Worm (Caenorhabditis elegans) whole organism, mixed stage, embryonic: ENCODE measurements around the gene Y57G11C.1142.

Experiments
- M03D4.4 ChIP-seq: sonication (generic microtip); optimal IDR thresholded peaks from 2 replicates; lab custom pipeline; 2017; ENCODE audit warnings: mild to moderate bottlenecking, missing genetic modification characterization, missing compliant biosample characterization
- bed-3 ChIP-seq: fragments of 200-800 bp; sonication (Bioruptor generic); optimal IDR thresholded peaks from 3 replicates; lab custom pipeline; 2018; ENCODE audit warnings: mild to moderate bottlenecking, missing genetic modification characterization, moderate library complexity, missing compliant biosample characterization
- ceh-39 ChIP-seq: fragments of 150-350 bp; optimal IDR thresholded peaks from 2 replicates; lab custom pipeline; 2014; ENCODE audit warnings: missing biosample characterization, missing genetic modification characterization
- ceh-43 ChIP-seq: fragments of 200-800 bp; sonication (Bioruptor generic); optimal IDR thresholded peaks from 2 replicates; lab custom pipeline; 2018; ENCODE audit warnings: mild to moderate bottlenecking, missing genetic modification characterization, moderate library complexity, missing compliant biosample characterization
- ceh-83 ChIP-seq: fragments of 200-800 bp; sonication (Bioruptor generic); optimal IDR thresholded peaks from 2 replicates; lab custom pipeline; 2018; ENCODE audit warnings: mild to moderate bottlenecking, missing genetic modification characterization, missing compliant biosample characterization
- ces-1 ChIP-seq: fragments of 150-350 bp; optimal IDR thresholded peaks from 2 replicates; lab custom pipeline; 2014; ENCODE audit warnings: missing biosample characterization, missing genetic modification reagents, missing genetic modification characterization
- cnd-1 ChIP-seq: fragments of 200-800 bp; sonication (Bioruptor generic); optimal IDR thresholded peaks from 2 replicates; lab custom pipeline; 2018; ENCODE audit warnings: mild to moderate bottlenecking, missing genetic modification characterization, missing compliant biosample characterization
- drap-1 ChIP-seq: fragments of 200-800 bp; sonication (Bioruptor generic); optimal IDR thresholded peaks from 3 replicates; lab custom pipeline; 2018; ENCODE audit warnings: mild to moderate bottlenecking, missing genetic modification characterization, missing compliant biosample characterization
- elt-1 ChIP-seq: sonication (generic microtip); optimal IDR thresholded peaks from 2 replicates; lab custom pipeline; 2017; ENCODE audit warnings: missing genetic modification characterization, mild to moderate bottlenecking, missing compliant biosample characterization, antibody characterized with exemption, moderate library complexity, borderline replicate concordance; ENCODE audit not compliant: insufficient read depth
- elt-3 ChIP-seq: fragments of 150-350 bp; optimal IDR thresholded peaks from 2 replicates; lab custom pipeline; 2014; ENCODE audit warnings: missing biosample characterization, missing genetic modification characterization
- flh-1 ChIP-seq: fragments of 200-800 bp; sonication (Bioruptor generic); optimal IDR thresholded peaks from 2 replicates; lab custom pipeline; 2018; ENCODE audit warnings: mild to moderate bottlenecking, missing genetic modification characterization, moderate library complexity, missing compliant biosample characterization
- ham-2 ChIP-seq: fragments of 200-800 bp; sonication (Bioruptor generic); optimal IDR thresholded peaks from 2 replicates; lab custom pipeline; 2018; ENCODE audit warnings: mild to moderate bottlenecking, missing genetic modification characterization, missing compliant biosample characterization
- hlh-1 ChIP-seq: fragments of 150-350 bp; optimal IDR thresholded peaks from 2 replicates; lab custom pipeline; 2014; ENCODE audit warnings: missing biosample characterization, missing genetic modification reagents, missing genetic modification characterization
- lin-32 ChIP-seq: fragments of 200-800 bp; sonication (Bioruptor generic); optimal IDR thresholded peaks from 2 replicates; lab custom pipeline; 2018; ENCODE audit warnings: mild to moderate bottlenecking, missing genetic modification characterization, missing compliant biosample characterization
- mep-1 ChIP-seq: fragments of 150-350 bp; optimal IDR thresholded peaks from 2 replicates; lab custom pipeline; 2017; ENCODE audit warnings: missing biosample characterization, missing genetic modification reagents, missing genetic modification characterization, inconsistent platforms
- mls-2 ChIP-seq: sonication (generic microtip); optimal IDR thresholded peaks from 2 replicates; lab custom pipeline; 2016; ENCODE audit warnings: mild to moderate bottlenecking, missing genetic modification characterization, moderate library complexity, missing compliant biosample characterization
- nhr-12 ChIP-seq: fragments of 150-350 bp; optimal IDR thresholded peaks from 2 replicates; lab custom pipeline; 2014; ENCODE audit warnings: missing biosample characterization, missing genetic modification characterization
- nhr-2 ChIP-seq: fragments of 150-350 bp; optimal IDR thresholded peaks from 2 replicates; lab custom pipeline; 2014; ENCODE audit warnings: missing biosample characterization, missing genetic modification characterization
- nhr-237 ChIP-seq: fragments of 150-350 bp; optimal IDR thresholded peaks from 2 replicates; lab custom pipeline; 2014; ENCODE audit warnings: missing biosample characterization, missing genetic modification characterization
- nhr-28 ChIP-seq: fragments of 150-350 bp; optimal IDR thresholded peaks from 2 replicates; lab custom pipeline; 2014; ENCODE audit warnings: missing biosample characterization, missing genetic modification characterization
- pha-4 ChIP-seq: fragments of 150-350 bp; optimal IDR thresholded peaks from 2 replicates; lab custom pipeline; 2018; ENCODE audit warnings: missing biosample characterization, missing genetic modification reagents, missing genetic modification characterization
- sem-2 ChIP-seq: fragments of 200-800 bp; sonication (Bioruptor generic); optimal IDR thresholded peaks from 2 replicates; lab custom pipeline; 2018; ENCODE audit warnings: mild to moderate bottlenecking, missing genetic modification characterization, missing compliant biosample characterization
- snpc-4 ChIP-seq: fragments of 150-350 bp; optimal IDR thresholded peaks from 2 replicates; lab custom pipeline; 2014; ENCODE audit warnings: missing biosample characterization, missing genetic modification characterization
- sptf-1 ChIP-seq: sonication (generic microtip); optimal IDR thresholded peaks from 2 replicates; lab custom pipeline; 2017; ENCODE audit warnings: mild to moderate bottlenecking, missing genetic modification characterization, moderate library complexity, missing compliant biosample characterization
- tbx-8 ChIP-seq: fragments of 200-800 bp; sonication (Bioruptor generic); optimal IDR thresholded peaks from 2 replicates; lab custom pipeline; 2018; ENCODE audit warnings: mild to moderate bottlenecking, missing genetic modification characterization, moderate library complexity, missing compliant biosample characterization
- unc-120 ChIP-seq: sonication (generic microtip); optimal IDR thresholded peaks from 2 replicates; lab custom pipeline; 2017; ENCODE audit warnings: missing genetic modification characterization, missing compliant biosample characterization; ENCODE audit not compliant: poor library complexity, severe bottlenecking
- unc-39 ChIP-seq: fragments of 150-350 bp; optimal IDR thresholded peaks from 2 replicates; lab custom pipeline; 2014; ENCODE audit warnings: missing biosample characterization, missing genetic modification characterization
- unc-62 ChIP-seq: fragments of 150-350 bp; optimal IDR thresholded peaks from 2 replicates; lab custom pipeline; 2014; ENCODE audit warnings: missing biosample characterization, missing genetic modification reagents, missing genetic modification characterization
- zip-8 ChIP-seq: fragments of 150-350 bp; optimal IDR thresholded peaks from 2 replicates; lab custom pipeline; 2014; ENCODE audit warnings: missing biosample characterization, missing genetic modification characterization
- ztf-11 ChIP-seq: fragments of 150-350 bp; optimal IDR thresholded peaks from 2 replicates; lab custom pipeline; 2014; ENCODE audit warnings: missing biosample characterization, missing genetic modification characterization

The Y57G11C.1142 gene

DNA sequence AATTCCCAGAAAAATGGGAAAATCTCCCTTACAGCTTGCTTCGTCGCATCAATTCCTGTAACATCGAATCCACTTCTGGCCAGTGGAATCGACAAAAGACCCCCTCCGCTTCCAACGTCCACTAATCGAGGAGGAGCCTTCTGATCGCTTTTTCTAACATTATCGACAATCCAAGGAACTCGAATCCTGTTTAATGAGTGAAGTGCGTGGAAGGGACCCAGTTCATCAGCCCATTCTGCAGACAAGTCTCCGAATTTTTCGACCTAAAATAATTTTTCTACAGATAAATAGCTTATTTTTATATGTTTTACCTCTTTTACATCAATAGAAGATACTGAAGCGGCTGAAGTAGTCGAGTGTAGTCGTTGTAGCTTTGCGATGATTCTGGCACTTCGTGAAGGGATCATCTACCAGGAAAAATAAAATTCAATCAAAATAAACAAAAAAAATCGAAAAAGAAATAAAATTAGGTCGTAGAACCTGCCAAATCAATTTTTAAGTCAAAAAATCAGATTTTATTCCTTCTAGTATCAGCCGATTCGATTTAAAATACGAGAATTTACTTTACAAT lies 6.4 kb upstream of the Y57G11C.1142 start, which contains the start of gene coq-3:
Gene coq-3, minus strand, starts transcription at position 407 of the 571 bp plus-strand sequence.
- TF ChIP-seq ceh-83 (GFP tag; lab: Kevin White, UChicago) (no peak), unc-39 (tag; lab: Kevin White, UChicago) (no peak), nhr-237 (tag; lab: Kevin White, UChicago) (no peak), elt-3 (no peak), ceh-39 (tag; lab: Kevin White, UChicago) (no peak), sem-2 (no peak), flh-1 (GFP tag; lab: Kevin White, UChicago) (no peak), bed-3 (GFP tag; lab: Kevin White, UChicago) (no peak), elt-1 (no peak), nhr-2 (tag; lab: Kevin White, UChicago) (no peak), pha-4 (tag; lab: Kevin White, UChicago) (no peak), lin-32 (GFP tag; lab: Kevin White, UChicago) (no peak), cnd-1 (tag; lab: Kevin White, UChicago) (no peak), mep-1 (tag; lab: Kevin White, UChicago) (no peak), ces-1 (no peak), sptf-1 (tag; lab: Kevin White, UChicago) (no peak), hlh-1 (tag; lab: Kevin White, UChicago) (no peak), unc-120 (tag; lab: Kevin White, UChicago) (no peak)

DNA sequence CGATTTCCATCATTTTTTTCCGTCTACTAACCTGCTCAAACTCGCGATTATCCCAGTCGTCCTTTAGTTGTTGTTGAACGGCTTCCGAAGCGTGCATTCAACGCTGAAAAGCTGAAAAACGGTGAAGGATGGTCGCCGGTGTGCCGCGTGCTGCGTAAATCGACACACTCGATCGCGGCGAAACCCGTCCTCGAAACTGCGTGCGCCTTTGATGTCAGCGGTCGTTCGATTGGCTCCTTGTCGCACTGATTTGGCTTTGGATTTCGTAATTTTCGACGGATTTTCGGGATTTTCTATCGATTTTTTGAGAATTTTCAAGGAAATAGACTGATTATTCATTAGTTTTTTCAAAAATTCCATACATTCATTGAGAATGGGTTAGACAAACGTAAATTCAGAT lies 5.1 kb upstream of the Y57G11C.1142 start, which contains the start of the genes Y57G11C.1147 and nuo-3:
Gene Y57G11C.1147, minus strand, starts transcription at position 161 of the 400 bp plus-strand sequence.
Gene nuo-3, minus strand, starts transcription at position 191 of the 400 bp plus-strand sequence.
- TF ChIP-seq M03D4.4 (tag; lab: Kevin White, UChicago) (no peak), zip-8 (tag; lab: Kevin White, UChicago) (no peak), nhr-12 (tag; lab: Kevin White, UChicago) (no peak), cnd-1 (tag; lab: Kevin White, UChicago) (no peak), snpc-4 (tag; lab: Kevin White, UChicago) (no peak), bed-3 (GFP tag; lab: Kevin White, UChicago) (no peak), flh-1 (GFP tag; lab: Kevin White, UChicago) (no peak), drap-1 (GFP tag; lab: Kevin White, UChicago) (no peak), ceh-39 (tag; lab: Kevin White, UChicago) (no peak), mep-1 (tag; lab: Kevin White, UChicago) (no peak), ztf-11 (tag; lab: Kevin White, UChicago) (no peak), unc-39 (tag; lab: Kevin White, UChicago) (no peak), ham-2 (GFP tag; lab: Kevin White, UChicago) (no peak), ces-1 (no peak), elt-3 (no peak)

DNA sequence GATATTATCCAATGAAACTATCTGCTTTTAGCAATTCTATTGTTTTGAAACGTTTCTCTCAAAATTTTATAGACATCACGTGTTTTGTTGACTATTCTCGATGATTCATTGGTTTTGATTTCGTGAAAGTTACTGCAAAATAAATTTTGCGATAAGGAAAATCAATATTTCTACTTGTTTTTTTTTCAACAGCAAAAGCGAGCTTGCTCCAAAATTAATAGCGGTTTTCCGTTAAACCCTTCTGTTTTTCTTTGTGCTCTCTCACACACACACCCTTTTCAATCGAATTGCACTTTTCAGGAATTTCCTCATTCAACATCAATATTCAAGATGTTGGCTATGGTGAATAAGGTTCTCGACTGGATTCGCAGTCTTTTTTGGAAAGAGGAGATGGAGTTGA lies 4.6 kb upstream of the Y57G11C.1142 start, which contains the start of gene arl-8:
Gene arl-8, plus strand, starts transcription at position 301 of the 400 bp plus-strand sequence.
- TF ChIP-seq elt-1 (no peak), mls-2 (no peak), ham-2 (GFP tag; lab: Kevin White, UChicago) (no peak)

DNA sequence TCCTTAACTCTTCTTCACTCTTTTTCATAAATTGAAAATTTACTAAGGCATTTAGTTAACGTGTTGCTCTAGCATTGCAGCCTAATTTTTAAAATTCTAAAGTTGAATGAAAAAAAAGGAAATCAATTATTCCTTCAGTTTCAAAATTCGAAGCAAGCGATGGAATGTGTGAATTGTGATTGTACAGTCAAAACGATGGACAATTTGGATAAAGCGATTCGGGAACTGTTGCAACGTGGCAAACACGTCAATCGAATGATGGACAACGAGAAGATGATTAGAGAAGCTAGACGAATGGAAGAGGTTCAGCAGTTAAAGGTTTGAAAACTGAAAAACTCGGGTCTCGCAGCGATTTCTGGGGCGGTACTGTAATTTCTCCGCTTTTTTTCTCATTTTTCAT lies 3.2 kb upstream of the Y57G11C.1142 start, which contains the start of gene Y57G11C.14:
Gene Y57G11C.14, plus strand, starts transcription at position 126 of the 400 bp plus-strand sequence.
- TF ChIP-seq tbx-8 (GFP tag; lab: Kevin White, UChicago) (no peak), nhr-28 (tag; lab: Kevin White, UChicago) (no peak), ceh-43 (GFP tag; lab: Kevin White, UChicago) (no peak), flh-1 (GFP tag; lab: Kevin White, UChicago) (no peak), ztf-11 (tag; lab: Kevin White, UChicago) (no peak), nhr-2 (tag; lab: Kevin White, UChicago) (no peak), bed-3 (GFP tag; lab: Kevin White, UChicago) (no peak), unc-62 (GFP tag; lab: Kevin White, UChicago) (no peak), drap-1 (GFP tag; lab: Kevin White, UChicago) (no peak), zip-8 (tag; lab: Kevin White, UChicago) (no peak), nhr-237 (tag; lab: Kevin White, UChicago) (no peak), ceh-83 (GFP tag; lab: Kevin White, UChicago) (no peak)
